Worm (Caenorhabditis elegans) whole organism, young adult: Measurements from ENCODE around the gene Y39B6A.34.

Experiments
- B0261.1 ChIP-seq: sonication (generic microtip); optimal IDR thresholded peaks from 2 replicates; lab custom pipeline; 2016; ENCODE audit warnings: mild to moderate bottlenecking, missing genetic modification characterization, moderate library complexity, missing compliant biosample characterization
- B0336.3 ChIP-seq: fragments of 200-800 bp; sonication (Bioruptor generic); IDR thresholded peaks from 2 replicates; pipeline ENCODE4 v1.3.6; 2022; ENCODE audit warnings: missing genetic modification characterization, missing compliant biosample characterization
- C17E4.6 ChIP-seq: fragments of 200-800 bp; sonication (Bioruptor generic); IDR thresholded peaks from 2 replicates; pipeline ENCODE4 v1.3.6; 2022; ENCODE audit warnings: missing genetic modification reagents, missing genetic modification characterization, missing compliant biosample characterization
- D2030.7 ChIP-seq: fragments of 200-800 bp; sonication (Bioruptor generic); IDR thresholded peaks from 2 replicates; pipeline ENCODE4 v1.3.6; 2022; ENCODE audit warnings: missing genetic modification reagents, missing genetic modification characterization, missing compliant biosample characterization
- K12H6.12 ChIP-seq: fragments of 200-800 bp; sonication (Bioruptor generic); optimal IDR thresholded peaks from 2 replicates; lab custom pipeline; 2018; ENCODE audit warnings: mild to moderate bottlenecking, missing genetic modification characterization, missing compliant biosample characterization
- T07F8.4 ChIP-seq: sonication (generic microtip); optimal IDR thresholded peaks from 2 replicates; lab custom pipeline; 2016; ENCODE audit warnings: mild to moderate bottlenecking, missing genetic modification characterization, moderate library complexity, missing compliant biosample characterization
- Y53G8AR.9 ChIP-seq: fragments of 200-800 bp; sonication (Bioruptor generic); conservative IDR thresholded peaks from 2 replicates; pipeline ENCODE4 v1.3.6; 2022; ENCODE audit warnings: missing genetic modification reagents, missing genetic modification characterization, missing compliant biosample characterization
- Y56A3A.18 ChIP-seq: fragments of 200-800 bp; sonication (Bioruptor generic); IDR thresholded peaks from 2 replicates; pipeline ENCODE4 v1.3.6; 2022; ENCODE audit warnings: missing genetic modification reagents, missing genetic modification characterization, missing compliant biosample characterization
- athp-1 ChIP-seq: sonication (generic microtip); optimal IDR thresholded peaks from 2 replicates; lab custom pipeline; 2017; ENCODE audit warnings: mild to moderate bottlenecking, missing genetic modification characterization, missing compliant biosample characterization
- ccch-3 ChIP-seq: fragments of 200-800 bp; sonication (Bioruptor generic); optimal IDR thresholded peaks from 2 replicates; lab custom pipeline; 2018; ENCODE audit warnings: mild to moderate bottlenecking, missing genetic modification characterization, missing compliant biosample characterization
- cebp-1 ChIP-seq, 2 experiments: fragments of 200-800 bp in 1 of 2; sonication (Bioruptor generic) in 1 of 2; sonication (generic microtip) in 1 of 2; IDR thresholded peaks in 1 of 2; optimal IDR thresholded peaks in 1 of 2; 2 replicates each; pipeline versions ENCODE4 v1.3.6 to Lab custom; 2017 to 2022; ENCODE audit warnings: missing compliant biosample characterization in 2 of 2, missing genetic modification characterization in 2 of 2, mild to moderate bottlenecking in 1 of 2, missing genetic modification reagents in 1 of 2, moderate library complexity in 1 of 2
- ceh-91 ChIP-seq: fragments of 200-800 bp; sonication (Bioruptor generic); IDR thresholded peaks from 2 replicates; pipeline ENCODE4 v1.3.6; 2022; ENCODE audit warnings: missing genetic modification reagents, missing genetic modification characterization, missing compliant biosample characterization
- dox-1 ChIP-seq: fragments of 200-800 bp; sonication (Bioruptor generic); IDR thresholded peaks from 2 replicates; pipeline ENCODE4 v1.3.6; 2022; ENCODE audit warnings: missing genetic modification reagents, missing genetic modification characterization, missing compliant biosample characterization
- egl-18 ChIP-seq: fragments of 200-800 bp; sonication (Bioruptor generic); IDR thresholded peaks from 2 replicates; pipeline ENCODE4 v1.3.6; 2022; ENCODE audit warnings: missing genetic modification reagents, missing genetic modification characterization, missing compliant biosample characterization
- ekl-4 ChIP-seq: fragments of 200-800 bp; sonication (Bioruptor generic); IDR thresholded peaks from 2 replicates; pipeline ENCODE4 v1.3.6; 2022; ENCODE audit warnings: missing genetic modification reagents, missing genetic modification characterization, missing compliant biosample characterization
- lin-35 ChIP-seq, 3 experiments: fragments of 150-350 bp in 2 of 3; sonication (generic microtip) in 1 of 3; optimal IDR thresholded peaks; 2 replicates each; lab custom pipeline; 2014 to 2018; ENCODE audit warnings: missing biosample characterization in 3 of 3, missing genetic modification characterization in 3 of 3, missing genetic modification reagents in 3 of 3
- lin-40 ChIP-seq: sonication (generic microtip); optimal IDR thresholded peaks from 2 replicates; lab custom pipeline; 2016; ENCODE audit warnings: missing genetic modification characterization, mild to moderate bottlenecking, missing compliant biosample characterization, missing genotype, missing genetic modification reagents
- lin-54 ChIP-seq: fragments of 200-800 bp; sonication (Bioruptor generic); optimal IDR thresholded peaks from 2 replicates; lab custom pipeline; 2018; ENCODE audit warnings: mild to moderate bottlenecking, missing genetic modification characterization, missing compliant biosample characterization
- mcd-1 ChIP-seq: fragments of 200-800 bp; sonication (Bioruptor generic); IDR thresholded peaks from 2 replicates; pipeline ENCODE4 v1.3.6; 2022; ENCODE audit warnings: missing genetic modification reagents, missing genetic modification characterization, missing compliant biosample characterization
- nfya-2 ChIP-seq: fragments of 200-800 bp; sonication (Bioruptor generic); IDR thresholded peaks from 2 replicates; pipeline ENCODE4 v1.3.6; 2022; ENCODE audit warnings: missing genetic modification reagents, missing genetic modification characterization, missing compliant biosample characterization
- nhr-120 ChIP-seq: fragments of 200-800 bp; sonication (Bioruptor generic); IDR thresholded peaks from 2 replicates; pipeline ENCODE4 v1.3.6; 2022; ENCODE audit warnings: missing genetic modification characterization, missing compliant biosample characterization
- nhr-179 ChIP-seq: sonication (generic microtip); optimal IDR thresholded peaks from 2 replicates; lab custom pipeline; 2016; ENCODE audit warnings: mild to moderate bottlenecking, missing genetic modification characterization, missing compliant biosample characterization
- nhr-27 ChIP-seq: fragments of 200-800 bp; sonication (Bioruptor generic); optimal IDR thresholded peaks from 2 replicates; lab custom pipeline; 2018; ENCODE audit warnings: mild to moderate bottlenecking, missing genetic modification characterization, moderate library complexity, missing compliant biosample characterization
- nhr-80 ChIP-seq: sonication (generic microtip); optimal IDR thresholded peaks from 2 replicates; lab custom pipeline; 2016; ENCODE audit warnings: missing genetic modification characterization, missing compliant biosample characterization
- pbrm-1 ChIP-seq: fragments of 200-800 bp; sonication (Bioruptor generic); IDR thresholded peaks from 2 replicates; pipeline ENCODE4 v1.3.6; 2022; ENCODE audit warnings: missing genetic modification reagents, missing genetic modification characterization, missing compliant biosample characterization
- rec-8 ChIP-seq, 2 experiments: sonication (generic microtip); optimal IDR thresholded peaks; 2 replicates each; lab custom pipeline; 2016; ENCODE audit warnings: mild to moderate bottlenecking in 2 of 2, missing genetic modification characterization in 2 of 2, missing genetic modification reagents in 2 of 2, missing genotype in 2 of 2, missing biosample characterization in 1 of 2, missing compliant biosample characterization in 1 of 2, moderate library complexity in 1 of 2
- snpc-1.3 ChIP-seq: sonication (generic microtip); optimal IDR thresholded peaks from 2 replicates; lab custom pipeline; 2017; ENCODE audit warnings: missing genetic modification characterization, mild to moderate bottlenecking, missing compliant biosample characterization, antibody characterized with exemption, moderate library complexity, missing genotype, missing genetic modification reagents; ENCODE audit not compliant: insufficient read depth
- sptf-2 ChIP-seq: fragments of 200-800 bp; sonication (Bioruptor generic); optimal IDR thresholded peaks from 2 replicates; lab custom pipeline; 2018; ENCODE audit warnings: mild to moderate bottlenecking, missing genetic modification characterization, missing compliant biosample characterization
- tbx-9 ChIP-seq: sonication (generic microtip); optimal IDR thresholded peaks from 2 replicates; lab custom pipeline; 2016; ENCODE audit warnings: borderline replicate concordance, missing genetic modification characterization, inconsistent platforms, missing compliant biosample characterization
- xnd-1 ChIP-seq: sonication (generic microtip); optimal IDR thresholded peaks from 2 replicates; lab custom pipeline; 2016; ENCODE audit warnings: missing genotype, missing genetic modification reagents, missing genetic modification characterization, missing compliant biosample characterization
- zfh-2 ChIP-seq: fragments of 200-800 bp; sonication (Bioruptor generic); conservative IDR thresholded peaks from 2 replicates; pipeline ENCODE4 v1.3.6; 2022; ENCODE audit warnings: missing genetic modification reagents, missing genetic modification characterization, missing compliant biosample characterization
- ztf-18 ChIP-seq: sonication (generic microtip); optimal IDR thresholded peaks from 2 replicates; lab custom pipeline; 2016; ENCODE audit warnings: missing genotype, mild to moderate bottlenecking, missing genetic modification characterization, missing compliant biosample characterization

The Y39B6A.34 gene

ce11 chrV:19001016-19001415 lies at the start of gene Y39B6A.34:
Y39B6A.34 (plus strand) TSS chrV:19001018.
- TF ChIP-seq cebp-1 (GFP tag; IDR thresholded peaks at IDR 0.05; lab: Robert Waterston, UW) = no peak
- TF ChIP-seq cebp-1 (tag; optimal IDR thresholded peaks at IDR 0.05; lab: Kevin White, UChicago) = peak; percentile 55
- TF ChIP-seq mcd-1 (GFP tag; lab: Robert Waterston, UW) = 0 out of 2 replicates have a peak, but pooled peaks have one; percentile 22
- TF ChIP-seq T07F8.4 (tag; lab: Kevin White, UChicago) = no peak
- no peak for TF ChIP-seq Y56A3A.18 (GFP tag; lab: Robert Waterston, UW)
- 0 out of 2 replicates have a peak, but pooled peaks have one; percentile 55 for TF ChIP-seq Y53G8AR.9 (GFP tag; lab: Robert Waterston, UW)
- TF ChIP-seq ekl-4 (GFP tag; lab: Robert Waterston, UW) = no peak; the same call in 1 of the 2 replicates
- 0 out of 2 replicates have a peak, but pooled peaks have one; percentile 19 for TF ChIP-seq zfh-2 (GFP tag; lab: Robert Waterston, UW)
- peak; percentile 7 for TF ChIP-seq lin-54 (GFP tag; lab: Kevin White, UChicago)
- TF ChIP-seq sptf-2 = no peak
- TF ChIP-seq ceh-91 (GFP tag; lab: Robert Waterston, UW) = 0 out of 2 replicates have a peak, but pooled peaks have one; percentile 17
- TF ChIP-seq C17E4.6 (GFP tag; lab: Robert Waterston, UW) = no peak
- TF ChIP-seq xnd-1 = no peak
- peak; percentile 58 for TF ChIP-seq B0336.3
- TF ChIP-seq ztf-18 (tag; lab: Kevin White, UChicago) = peak; percentile 57
- no peak for TF ChIP-seq athp-1 (tag; lab: Kevin White, UChicago)
- 0 out of 2 replicates have a peak, but pooled peaks have one; percentile 15 for TF ChIP-seq D2030.7
- no peak for TF ChIP-seq nhr-120 (GFP tag; lab: Robert Waterston, UW)
- peak; percentile 39 for TF ChIP-seq snpc-1.3 (tag; lab: Kevin White, UChicago)
- TF ChIP-seq rec-8 (tag; optimal IDR thresholded peaks at IDR 0.05; lab: Kevin White, UChicago) = peak in 1 of 2 experiments; percentile 13
- no peak for TF ChIP-seq nfya-2 (GFP tag; lab: Robert Waterston, UW)
- TF ChIP-seq K12H6.12 = peak; percentile 71
- TF ChIP-seq pbrm-1 (GFP tag; lab: Robert Waterston, UW) = 0 out of 2 replicates have a peak, but pooled peaks have one; percentile 25
- no peak for TF ChIP-seq egl-18 (GFP tag; lab: Robert Waterston, UW)
- TF ChIP-seq nhr-27 = no peak
- no peak for TF ChIP-seq B0261.1 (tag; lab: Kevin White, UChicago)
- no peak for TF ChIP-seq tbx-9 (tag; lab: Kevin White, UChicago)
- TF ChIP-seq dox-1 (GFP tag; lab: Robert Waterston, UW) = peak; percentile 56

DNA sequence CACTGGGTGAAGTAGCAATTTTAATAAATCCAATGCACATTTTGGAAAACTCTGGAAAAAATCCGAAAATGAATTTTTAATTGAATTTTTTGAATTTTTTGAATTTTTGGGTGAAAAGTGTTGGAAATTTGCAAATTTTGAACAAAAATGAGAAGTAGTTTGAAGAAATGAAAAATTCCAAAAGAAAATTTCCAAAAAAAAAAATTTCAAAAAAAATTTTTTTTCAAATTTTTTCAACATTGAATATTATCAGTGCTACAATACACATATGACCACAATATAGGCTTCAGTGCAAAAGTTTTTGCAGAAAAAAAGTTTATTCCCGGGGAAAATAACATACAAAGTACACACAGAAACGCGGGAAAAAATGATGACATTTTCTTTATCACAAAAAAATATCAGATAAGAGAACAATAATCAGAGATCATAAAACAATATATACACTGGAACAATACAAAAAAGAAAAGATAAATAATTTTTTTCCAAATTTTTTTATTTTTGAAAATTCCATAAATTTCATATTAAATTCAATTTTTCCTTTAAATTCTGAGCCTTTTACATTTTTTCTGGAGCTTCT lies 43.5 kb upstream of the Y39B6A.34 start, which contains the start of gene hrg-10:
hrg-10 (minus strand) TSS at position 51 of the 577 bp plus-strand sequence.
- no peak for TF ChIP-seq lin-40 (tag; lab: Kevin White, UChicago)
- no peak for TF ChIP-seq lin-35 (GFP tag; optimal IDR thresholded peaks at IDR 0.05; lab: Kevin White, UChicago)
- TF ChIP-seq nhr-80 (tag; lab: Kevin White, UChicago) = peak; percentile 39

DNA sequence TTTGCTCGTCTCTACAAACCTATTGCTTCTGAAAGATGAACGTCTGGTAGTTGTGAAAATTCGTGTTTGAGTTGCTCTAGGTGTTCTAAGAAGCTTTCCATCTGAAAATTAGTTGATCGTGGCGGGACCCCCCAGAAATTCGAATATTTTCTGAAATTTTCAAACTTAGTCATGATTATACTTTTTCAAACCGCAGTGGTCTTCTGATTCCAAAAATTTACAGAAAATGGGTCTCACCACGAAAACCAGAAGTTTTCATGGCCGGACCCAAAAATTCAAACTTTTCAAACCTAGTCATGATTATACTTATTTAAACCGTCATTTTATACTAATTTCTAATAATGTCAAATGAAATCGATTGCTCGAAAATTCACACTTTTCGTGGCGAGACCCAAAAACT lies 40.7 kb upstream of the Y39B6A.34 start, which contains the start of gene ztf-20:
ztf-20 (minus strand) TSS at position 101 of the 400 bp plus-strand sequence.
- TF ChIP-seq ccch-3 (GFP tag; lab: Kevin White, UChicago) = no peak
- TF ChIP-seq B0261.1 (tag; lab: Kevin White, UChicago) = no peak
- no peak for TF ChIP-seq nhr-179 (tag; lab: Kevin White, UChicago)
